Fruit fly (Drosophila melanogaster): ENCODE measurements around the gene CG2100.

CG2100 gene

dm6 chr3R:5742278-5743196 is 6.4 kb upstream of the CG2100 start, which contains the start of the genes Sym and Madm (continued):
- TF ChIP-seq Nf-YC (tag; optimal IDR thresholded peaks at IDR 0.05) (peak; percentile 49), CG17328 (GFP tag; IDR thresholded peaks at IDR 0.05) (no peak), CG7928 (GFP tag; optimal IDR thresholded peaks at IDR 0.05) (no peak), Ptx1 (GFP tag; IDR thresholded peaks at IDR 0.05) (peak; percentile 40), cad (GFP tag; optimal IDR thresholded peaks at IDR 0.05) (no peak), CG4424 (GFP tag; optimal IDR thresholded peaks at IDR 0.05) (no peak), trem (tag; optimal IDR thresholded peaks at IDR 0.05) (peak; percentile 79), Mes4 (GFP tag; optimal IDR thresholded peaks at IDR 0.05) (no peak), CG10147 (GFP tag; optimal IDR thresholded peaks at IDR 0.05) (peak; percentile 39), CG12219 (GFP tag; optimal IDR thresholded peaks at IDR 0.05) (no peak), ase (GFP tag; IDR thresholded peaks at IDR 0.05) (no peak), ac (GFP tag; optimal IDR thresholded peaks at IDR 0.05) (no peak), CG15514 (GFP tag; optimal IDR thresholded peaks at IDR 0.05) (peak; percentile 80), unc-4 (GFP tag; IDR thresholded peaks at IDR 0.05; ENCODE audit: partially characterized antibody) (peak; percentile 81), MBD-R2 (GFP tag; IDR thresholded peaks at IDR 0.05) (peak; percentile 58; the same call in 1 of the 2 replicates), CG1792 (GFP tag; optimal IDR thresholded peaks at IDR 0.05) (no peak), CG17802 (tag; optimal IDR thresholded peaks at IDR 0.05) (no peak), tx (GFP tag; optimal IDR thresholded peaks at IDR 0.05) (peak; percentile 31), Spps (tag; optimal IDR thresholded peaks at IDR 0.05) (no peak), Kr (GFP tag; optimal IDR thresholded peaks at IDR 0.05) (no peak), sr (GFP tag; IDR thresholded peaks at IDR 0.05) (peak; percentile 98), kni (GFP tag; optimal IDR thresholded peaks at IDR 0.05) (no peak), otp (GFP tag; IDR thresholded peaks at IDR 0.05) (no peak), amos (GFP tag; IDR thresholded peaks at IDR 0.05; ENCODE audit: partially characterized antibody) (peak; percentile 76), Atf6 (GFP tag; IDR thresholded peaks at IDR 0.05) (no peak), CG14667 (GFP tag; IDR thresholded peaks at IDR 0.05) (no peak), Oaz (GFP tag; IDR thresholded peaks at IDR 0.05) (no peak), CG7357 (GFP tag; IDR thresholded peaks at IDR 0.05) (no peak), tna (GFP tag; IDR thresholded peaks at IDR 0.05; ENCODE audit: partially characterized antibody) (peak; percentile 56; the same call in 1 of the 2 replicates), slp2 (GFP tag; optimal IDR thresholded peaks at IDR 0.05) (no peak), Dp (GFP tag; optimal IDR thresholded peaks at IDR 0.05) (peak; percentile 29), ewg (GFP tag; optimal IDR thresholded peaks at IDR 0.05) (peak; percentile 83), Gug (GFP tag; IDR thresholded peaks at IDR 0.05) (peak; percentile 29; the same call in 1 of the 4 replicates), sens-2 (GFP tag; IDR thresholded peaks at IDR 0.05) (no peak), ato (GFP tag; IDR thresholded peaks at IDR 0.05; ENCODE audit: partially characterized antibody) (no peak), CG8765 (GFP tag; IDR thresholded peaks at IDR 0.05) (no peak), Blimp-1 (GFP tag; optimal IDR thresholded peaks at IDR 0.05) (no peak), CG17385 (GFP tag; optimal IDR thresholded peaks at IDR 0.05) (no peak), sob (GFP tag; IDR thresholded peaks at IDR 0.05) (peak; percentile 35; the same call in 1 of the 2 replicates), CG18262 (tag; optimal IDR thresholded peaks at IDR 0.05) (peak; percentile 39), Hmr (GFP tag; optimal IDR thresholded peaks at IDR 0.05) (no peak), CG3838 (GFP tag; optimal IDR thresholded peaks at IDR 0.05) (no peak), jigr1 (GFP tag; IDR thresholded peaks at IDR 0.05) (no peak), exex (tag; optimal IDR thresholded peaks at IDR 0.05) (no peak), CG3847 (GFP tag; IDR thresholded peaks at IDR 0.05) (peak; percentile 36; the same call in 1 of the 2 replicates), CG10209 (GFP tag; optimal IDR thresholded peaks at IDR 0.05) (no peak), vnd (GFP tag; IDR thresholded peaks at IDR 0.05; ENCODE audit: partially characterized antibody) (peak; percentile 84), NfI (GFP tag; optimal IDR thresholded peaks at IDR 0.05) (peak; percentile 5), Optix (GFP tag; IDR thresholded peaks at IDR 0.05) (no peak)

Measured in whole organism, embryonic.